Worm (Caenorhabditis elegans): ENCODE measurements around the gene F09E10.7.

- no peak for TF ChIP-seq ztf-11 (tag; optimal IDR thresholded peaks at IDR 0.05)
- TF ChIP-seq elt-1 (tag; optimal IDR thresholded peaks at IDR 0.05; ENCODE audit: borderline replicate concordance, insufficient read depth), result no peak
- TF ChIP-seq lsy-2 (tag; optimal IDR thresholded peaks at IDR 0.05), result no peak
- no peak for TF ChIP-seq nhr-28 (tag; optimal IDR thresholded peaks at IDR 0.05)
- no peak for TF ChIP-seq mep-1 (tag; optimal IDR thresholded peaks at IDR 0.05)
Measured at ce11 chrX:1517519-1517918, 15.9 kb upstream of the F09E10.7 start.
